Worm (Caenorhabditis elegans): ENCODE data around the gene ins-11.

ce11 chrII:5514846-5515245, 41.7 kb upstream of the ins-11 start, which contains the start of gene sahd-1:
- TF ChIP-seq egl-27 (tag; optimal IDR thresholded peaks at IDR 0.05) (no peak), daf-12 (tag; optimal IDR thresholded peaks at IDR 0.05) (no peak), R02D3.7 (tag; optimal IDR thresholded peaks at IDR 0.05) (no peak), nhr-76 (tag; optimal IDR thresholded peaks at IDR 0.05) (no peak), fkh-10 (GFP tag; optimal IDR thresholded peaks at IDR 0.05) (no peak), nhr-28 (tag; optimal IDR thresholded peaks at IDR 0.05) (no peak)
